Worm (Caenorhabditis elegans): ENCODE results near the gene sre-42.

ce11 chrII:12387487-12387886 is 806 bp upstream of the sre-42 start:
- no peak for TF ChIP-seq snpc-4 (tag; optimal IDR thresholded peaks at IDR 0.05)
- TF ChIP-seq mep-1 (tag; optimal IDR thresholded peaks at IDR 0.05), result no peak
- TF ChIP-seq ces-1 (GFP tag; optimal IDR thresholded peaks at IDR 0.05), result no peak
- TF ChIP-seq flh-1 (GFP tag; optimal IDR thresholded peaks at IDR 0.05), result no peak
- TF ChIP-seq pha-4 (tag; optimal IDR thresholded peaks at IDR 0.05), result no peak
- TF ChIP-seq ztf-11 (tag; optimal IDR thresholded peaks at IDR 0.05), result no peak
- TF ChIP-seq bed-3 (GFP tag; optimal IDR thresholded peaks at IDR 0.05), result no peak

All from whole organism, mixed stage, embryonic.